Worm (Caenorhabditis elegans): ENCODE results near the gene scl-23.

DNA sequence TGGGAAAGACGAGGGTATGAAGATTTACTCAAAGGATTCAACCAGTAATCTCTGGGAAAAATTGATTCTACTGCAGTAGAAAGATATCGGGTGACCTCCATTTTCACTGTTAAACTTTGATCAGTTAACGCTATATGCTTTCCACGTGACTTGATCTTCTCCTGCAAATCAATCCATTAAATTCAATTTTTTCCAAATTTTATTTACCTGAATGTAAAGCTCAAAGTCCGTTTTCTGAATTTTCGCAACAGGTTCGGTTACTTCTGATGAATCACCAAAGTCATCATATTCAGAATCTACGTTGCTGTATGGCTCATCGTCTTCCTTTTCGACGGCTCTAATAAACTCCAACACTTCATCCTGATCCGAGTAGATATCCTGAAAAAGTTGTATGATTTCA is 19.4 kb upstream of the scl-23 start, which contains the start of gene B0545.4:
- no peak for TF ChIP-seq skn-1 (tag; optimal IDR thresholded peaks at IDR 0.05)
- TF ChIP-seq ceh-88 (GFP tag; IDR thresholded peaks at IDR 0.05) = no peak
- TF ChIP-seq mdl-1 (tag; optimal IDR thresholded peaks at IDR 0.05) = no peak
- TF ChIP-seq mab-9 (GFP tag; IDR thresholded peaks at IDR 0.05) = no peak
- TF ChIP-seq elt-3 (tag; optimal IDR thresholded peaks at IDR 0.05) = no peak
- TF ChIP-seq ces-1 (GFP tag; optimal IDR thresholded peaks at IDR 0.05) = no peak
- no peak for TF ChIP-seq mep-1 (tag; optimal IDR thresholded peaks at IDR 0.05)
- TF ChIP-seq sox-4 (tag; optimal IDR thresholded peaks at IDR 0.05) = no peak
- no peak for TF ChIP-seq unc-62 (GFP tag; optimal IDR thresholded peaks at IDR 0.05)
- no peak for TF ChIP-seq ztf-11 (tag; optimal IDR thresholded peaks at IDR 0.05)
- TF ChIP-seq ceh-90 (tag; optimal IDR thresholded peaks at IDR 0.05) = no peak
